Fruit fly (Drosophila melanogaster): ENCODE data around the gene Kul.
A peak's percentile ranks its signal among the peaks of the same experiment; 100 is the strongest.

Gene Kul

dm6 chr3R:29748591-29749303, 23.1 kb downstream of the Kul start, which contains the start of the genes ATPsyngamma and yata (continued):
- TF ChIP-seq CG11398 (GFP tag; optimal IDR thresholded peaks at IDR 0.05) (no peak), HLHmδ (GFP tag; optimal IDR thresholded peaks at IDR 0.05) (no peak), Deaf1 (tag; optimal IDR thresholded peaks at IDR 0.05) (peak; percentile 53), az2 (GFP tag; optimal IDR thresholded peaks at IDR 0.05) (no peak)

dm6 chr3R:29749304-29750066, 23.9 kb downstream of the Kul start:
- TF ChIP-seq E2f2 (GFP tag; IDR thresholded peaks at IDR 0.05) (no peak), pb (GFP tag; optimal IDR thresholded peaks at IDR 0.05) (no peak), Dp (GFP tag; optimal IDR thresholded peaks at IDR 0.05) (no peak), tll (GFP tag; optimal IDR thresholded peaks at IDR 0.05) (no peak), unc-4 (GFP tag; IDR thresholded peaks at IDR 0.05; ENCODE audit: partially characterized antibody) (0 out of 2 replicates have a peak, but pooled peaks have one; percentile 23), D (optimal IDR thresholded peaks at IDR 0.05) (peak; percentile 6), D (GFP tag; optimal IDR thresholded peaks at IDR 0.05) (no peak), CG12219 (GFP tag; optimal IDR thresholded peaks at IDR 0.05) (no peak), toy (GFP tag; IDR thresholded peaks at IDR 0.05) (no peak), Med (GFP tag) (peak; percentile 40), CG33213 (GFP tag; optimal IDR thresholded peaks at IDR 0.05) (no peak), CG17186 (GFP tag; optimal IDR thresholded peaks at IDR 0.05) (no peak), ssp (GFP tag; IDR thresholded peaks at IDR 0.05) (no peak), CG12071 (GFP tag; optimal IDR thresholded peaks at IDR 0.05) (no peak), Eip74EF (GFP tag; optimal IDR thresholded peaks at IDR 0.05) (no peak), wek (GFP tag; optimal IDR thresholded peaks at IDR 0.05) (no peak), lov (optimal IDR thresholded peaks at IDR 0.05) (no peak), lov (GFP tag; IDR thresholded peaks at IDR 0.05) (no peak), Adf1 (GFP tag; IDR thresholded peaks at IDR 0.05) (no peak), CG10431 (GFP tag; optimal IDR thresholded peaks at IDR 0.05) (no peak), Dfd (GFP tag; optimal IDR thresholded peaks at IDR 0.05) (peak in 1 of 2 experiments; percentile 24), Ets65A (GFP tag) (no peak), so (GFP tag; IDR thresholded peaks at IDR 0.05) (no peak), inv (GFP tag; IDR thresholded peaks at IDR 0.05; ENCODE audit: partially characterized antibody) (no peak), CG14050 (GFP tag; IDR thresholded peaks at IDR 0.05) (no peak), Ssrp (tag; optimal IDR thresholded peaks at IDR 0.05) (no peak), ab (GFP tag; optimal IDR thresholded peaks at IDR 0.05) (no peak), Hand (GFP tag; optimal IDR thresholded peaks at IDR 0.05) (no peak), CG14667 (GFP tag; IDR thresholded peaks at IDR 0.05) (no peak), CG13624 (GFP tag; optimal IDR thresholded peaks at IDR 0.05) (no peak), aop (GFP tag; IDR thresholded peaks at IDR 0.05) (no peak), Poxn (GFP tag; IDR thresholded peaks at IDR 0.05) (no peak), CG4820 (GFP tag; optimal IDR thresholded peaks at IDR 0.05) (no peak), nerfin-1 (tag; optimal IDR thresholded peaks at IDR 0.05) (no peak), NC2α (GFP tag; optimal IDR thresholded peaks at IDR 0.05) (no peak), CG9727 (GFP tag; optimal IDR thresholded peaks at IDR 0.05) (no peak), PHDP (tag; optimal IDR thresholded peaks at IDR 0.05) (no peak), sob (GFP tag; IDR thresholded peaks at IDR 0.05) (0 out of 2 replicates have a peak, but pooled peaks have one; percentile 8), CG13123 (GFP tag; optimal IDR thresholded peaks at IDR 0.05) (no peak), CG12155 (GFP tag; optimal IDR thresholded peaks at IDR 0.05) (no peak), Dll (GFP tag; IDR thresholded peaks at IDR 0.05; ENCODE audit: partially characterized antibody) (peak; percentile 76; the same call in 2 of the 4 replicates), Hr39 (optimal IDR thresholded peaks at IDR 0.05) (peak; percentile 99), Max (GFP tag; optimal IDR thresholded peaks at IDR 0.05) (no peak), Taf1 (GFP tag; IDR thresholded peaks at IDR 0.05) (no peak)

Measured in whole organism, embryonic.